Worm (Caenorhabditis elegans) whole organism, early embryonic: ENCODE data around the gene ZK892.5.

ENCODE experiments used
- B0310.2 ChIP-seq: sonication (generic microtip); optimal IDR thresholded peaks from 2 replicates; lab custom pipeline; 2016; ENCODE audit warnings: mild to moderate bottlenecking, missing genetic modification characterization, missing compliant biosample characterization
- F13C5.2 ChIP-seq: sonication (generic microtip); optimal IDR thresholded peaks from 2 replicates; lab custom pipeline; 2017; ENCODE audit warnings: mild to moderate bottlenecking, missing genetic modification characterization, inconsistent platforms, missing compliant biosample characterization
- aly-1 ChIP-seq: sonication (generic microtip); optimal IDR thresholded peaks from 2 replicates; lab custom pipeline; 2016; ENCODE audit warnings: missing genetic modification characterization, missing compliant biosample characterization
- ama-1 ChIP-seq: fragments of 150-350 bp; optimal IDR thresholded peaks from 2 replicates; lab custom pipeline; 2014
- ceh-13 ChIP-seq: fragments of 200-800 bp; sonication (Bioruptor generic); optimal IDR thresholded peaks from 2 replicates; lab custom pipeline; 2018; ENCODE audit warnings: mild to moderate bottlenecking, missing genetic modification characterization, missing compliant biosample characterization
- ceh-36 ChIP-seq: sonication (generic microtip); optimal IDR thresholded peaks from 2 replicates; lab custom pipeline; 2016; ENCODE audit warnings: missing genetic modification characterization, inconsistent platforms, missing compliant biosample characterization
- ets-7 ChIP-seq: sonication (generic microtip); optimal IDR thresholded peaks from 2 replicates; lab custom pipeline; 2016; ENCODE audit warnings: missing genotype, missing genetic modification characterization, missing compliant biosample characterization
- flt-1 ChIP-seq: fragments of 200-800 bp; sonication (Bioruptor generic); IDR thresholded peaks from 2 replicates; pipeline ENCODE4 v1.3.6; 2022; ENCODE audit warnings: missing genetic modification characterization, missing compliant biosample characterization
- hmbx-1 ChIP-seq: sonication (generic microtip); optimal IDR thresholded peaks from 2 replicates; lab custom pipeline; 2016; ENCODE audit warnings: mild to moderate bottlenecking, missing genetic modification characterization, missing compliant biosample characterization
- hmg-4 ChIP-seq: fragments of 200-800 bp; sonication (Bioruptor generic); optimal IDR thresholded peaks from 2 replicates; lab custom pipeline; 2018; ENCODE audit warnings: mild to moderate bottlenecking, missing genetic modification characterization, missing compliant biosample characterization
- hnd-1 ChIP-seq: sonication (generic microtip); optimal IDR thresholded peaks from 2 replicates; lab custom pipeline; 2016; ENCODE audit warnings: missing genetic modification characterization, missing compliant biosample characterization
- pes-1 ChIP-seq: fragments of 200-800 bp; sonication (Bioruptor generic); IDR thresholded peaks from 2 replicates; pipeline ENCODE4 v1.3.6; 2022; ENCODE audit warnings: missing genetic modification reagents, missing genetic modification characterization, missing compliant biosample characterization
- scrt-1 ChIP-seq: fragments of 200-800 bp; sonication (Bioruptor generic); IDR thresholded peaks from 2 replicates; pipeline ENCODE4 v1.3.6; 2022; ENCODE audit warnings: missing genetic modification characterization, missing compliant biosample characterization
- sea-1 ChIP-seq: fragments of 200-800 bp; sonication (Bioruptor generic); conservative IDR thresholded peaks from 2 replicates; pipeline ENCODE4 v1.3.6; 2022; ENCODE audit warnings: missing genetic modification characterization, missing compliant biosample characterization
- tbx-11 ChIP-seq: fragments of 200-800 bp; sonication (Bioruptor generic); IDR thresholded peaks from 2 replicates; pipeline ENCODE4 v1.3.6; 2022; ENCODE audit warnings: missing genetic modification characterization, missing compliant biosample characterization
- tbx-37 ChIP-seq: fragments of 200-800 bp; sonication (Bioruptor generic); conservative IDR thresholded peaks from 2 replicates; pipeline ENCODE4 v1.3.6; 2022; ENCODE audit warnings: missing genetic modification reagents, missing genetic modification characterization, missing compliant biosample characterization
- tra-4 ChIP-seq: sonication (generic microtip); optimal IDR thresholded peaks from 2 replicates; lab custom pipeline; 2017; ENCODE audit warnings: missing genetic modification characterization, missing compliant biosample characterization

Gene ZK892.5

ce11 chrII:10007917-10008316, at the start of gene ZK892.5:
ZK892.5 (plus strand) TSS chrII:10008217.
- TF ChIP-seq F13C5.2 (tag; lab: Kevin White, UChicago) (no peak), sea-1 (GFP tag; lab: Robert Waterston, UW) (no peak), ceh-13 (GFP tag; lab: Kevin White, UChicago) (no peak), hnd-1 (tag; lab: Kevin White, UChicago) (no peak), aly-1 (tag; lab: Kevin White, UChicago) (no peak), flt-1 (GFP tag; lab: Robert Waterston, UW) (no peak), B0310.2 (tag; lab: Kevin White, UChicago) (no peak), hmg-4 (GFP tag; lab: Kevin White, UChicago) (no peak), ceh-36 (no peak), tbx-37 (no peak), hmbx-1 (tag; lab: Kevin White, UChicago) (no peak), tbx-11 (no peak)

- TF ChIP-seq hnd-1 (tag; lab: Kevin White, UChicago) (no peak), scrt-1 (GFP tag; lab: Robert Waterston, UW) (no peak), tbx-11 (no peak), tbx-37 (no peak), ets-7 (no peak), aly-1 (tag; lab: Kevin White, UChicago) (no peak), F13C5.2 (tag; lab: Kevin White, UChicago) (no peak), B0310.2 (tag; lab: Kevin White, UChicago) (no peak), sea-1 (GFP tag; lab: Robert Waterston, UW) (no peak), pes-1 (GFP tag; lab: Robert Waterston, UW) (no peak), tra-4 (tag; lab: Kevin White, UChicago) (no peak), hmbx-1 (tag; lab: Kevin White, UChicago) (no peak), hmg-4 (GFP tag; lab: Kevin White, UChicago) (no peak), ceh-36 (no peak)
Measured at ce11 chrII:9960127-9960526, 47.9 kb upstream of the ZK892.5 start.

ce11 chrII:9963808-9964207, 44.2 kb upstream of the ZK892.5 start:
- TF ChIP-seq hnd-1 (tag; lab: Kevin White, UChicago) (no peak), tra-4 (tag; lab: Kevin White, UChicago) (no peak), tbx-11 (no peak), tbx-37 (no peak), scrt-1 (GFP tag; lab: Robert Waterston, UW) (no peak), aly-1 (tag; lab: Kevin White, UChicago) (no peak), B0310.2 (tag; lab: Kevin White, UChicago) (no peak), hmbx-1 (tag; lab: Kevin White, UChicago) (no peak)

- TF ChIP-seq tbx-37: no peak
- TF ChIP-seq sea-1 (GFP tag; lab: Robert Waterston, UW): no peak
- TF ChIP-seq B0310.2 (tag; lab: Kevin White, UChicago): no peak
- no peak for TF ChIP-seq hnd-1 (tag; lab: Kevin White, UChicago)
- no peak for TF ChIP-seq scrt-1 (GFP tag; lab: Robert Waterston, UW)
- TF ChIP-seq ceh-13 (GFP tag; lab: Kevin White, UChicago): no peak
- no peak for TF ChIP-seq ets-7
- no peak for TF ChIP-seq F13C5.2 (tag; lab: Kevin White, UChicago)
Measured at ce11 chrII:9965325-9965724, 42.7 kb upstream of the ZK892.5 start.

- TF ChIP-seq hmbx-1 (tag; lab: Kevin White, UChicago) (no peak), scrt-1 (GFP tag; lab: Robert Waterston, UW) (no peak), tbx-37 (no peak), ets-7 (no peak), hnd-1 (tag; lab: Kevin White, UChicago) (no peak), pes-1 (GFP tag; lab: Robert Waterston, UW) (no peak), ceh-36 (no peak), flt-1 (GFP tag; lab: Robert Waterston, UW) (no peak), tra-4 (tag; lab: Kevin White, UChicago) (no peak), sea-1 (GFP tag; lab: Robert Waterston, UW) (no peak), hmg-4 (GFP tag; lab: Kevin White, UChicago) (no peak), ceh-13 (GFP tag; lab: Kevin White, UChicago) (no peak)
Measured at ce11 chrII:9966954-9967353, 41.1 kb upstream of the ZK892.5 start, which contains the start of gene dtmk-1. dtmk-1 (minus strand) TSS chrII:9967099.

ce11 chrII:9967999-9968706, 39.9 kb upstream of the ZK892.5 start, which contains the start of the genes R53.4 and psf-1:
R53.4 (minus strand) TSS chrII:9968049.
psf-1 (plus strand) TSS chrII:9968673.
- no peak for TF ChIP-seq ama-1
- TF ChIP-seq tra-4 (tag; lab: Kevin White, UChicago): no peak
- TF ChIP-seq pes-1 (GFP tag; lab: Robert Waterston, UW): 0 out of 2 replicates have a peak, but pooled peaks have one; percentile 33
- TF ChIP-seq tbx-37: peak; percentile 57; the same call in 1 of the 2 replicates
- no peak for TF ChIP-seq F13C5.2 (tag; lab: Kevin White, UChicago)

- TF ChIP-seq B0310.2 (tag; lab: Kevin White, UChicago) (no peak), tbx-11 (no peak), tbx-37 (no peak)
Measured at ce11 chrII:9970438-9971092, 37.5 kb upstream of the ZK892.5 start, which contains the start of gene R53.5. R53.5 (minus strand) TSS chrII:9970488.
